Worm (Caenorhabditis elegans) whole organism, mixed stage, embryonic: ENCODE measurements around the gene nkcc-1.

ENCODE experiments used
- bed-3 ChIP-seq: fragments of 200-800 bp; sonication (Bioruptor generic); optimal IDR thresholded peaks from 3 replicates; lab custom pipeline; 2018; ENCODE audit warnings: mild to moderate bottlenecking, missing genetic modification characterization, moderate library complexity, missing compliant biosample characterization
- blmp-1 ChIP-seq: fragments of 150-350 bp; optimal IDR thresholded peaks from 2 replicates; lab custom pipeline; 2014; ENCODE audit warnings: missing biosample characterization, missing genetic modification characterization
- elt-3 ChIP-seq: fragments of 150-350 bp; optimal IDR thresholded peaks from 2 replicates; lab custom pipeline; 2014; ENCODE audit warnings: missing biosample characterization, missing genetic modification characterization
- hlh-1 ChIP-seq: fragments of 150-350 bp; optimal IDR thresholded peaks from 2 replicates; lab custom pipeline; 2014; ENCODE audit warnings: missing biosample characterization, missing genetic modification reagents, missing genetic modification characterization
- lin-13 ChIP-seq: fragments of 150-350 bp; optimal IDR thresholded peaks from 2 replicates; lab custom pipeline; 2014; ENCODE audit warnings: missing biosample characterization, missing genetic modification characterization
- mab-5 ChIP-seq: fragments of 150-350 bp; optimal IDR thresholded peaks from 2 replicates; lab custom pipeline; 2014; ENCODE audit warnings: missing biosample characterization, missing genetic modification characterization
- mep-1 ChIP-seq: fragments of 150-350 bp; optimal IDR thresholded peaks from 2 replicates; lab custom pipeline; 2017; ENCODE audit warnings: missing biosample characterization, missing genetic modification reagents, missing genetic modification characterization, inconsistent platforms
- nhr-28 ChIP-seq: fragments of 150-350 bp; optimal IDR thresholded peaks from 2 replicates; lab custom pipeline; 2014; ENCODE audit warnings: missing biosample characterization, missing genetic modification characterization
- nhr-76 ChIP-seq: sonication (generic microtip); optimal IDR thresholded peaks from 2 replicates; lab custom pipeline; 2017; ENCODE audit warnings: missing biosample characterization, missing genetic modification characterization
- snpc-4 ChIP-seq: fragments of 150-350 bp; optimal IDR thresholded peaks from 2 replicates; lab custom pipeline; 2014; ENCODE audit warnings: missing biosample characterization, missing genetic modification characterization
- sptf-1 ChIP-seq: sonication (generic microtip); optimal IDR thresholded peaks from 2 replicates; lab custom pipeline; 2017; ENCODE audit warnings: mild to moderate bottlenecking, missing genetic modification characterization, moderate library complexity, missing compliant biosample characterization
- unc-39 ChIP-seq: fragments of 150-350 bp; optimal IDR thresholded peaks from 2 replicates; lab custom pipeline; 2014; ENCODE audit warnings: missing biosample characterization, missing genetic modification characterization
- unc-62 ChIP-seq: fragments of 150-350 bp; optimal IDR thresholded peaks from 2 replicates; lab custom pipeline; 2014; ENCODE audit warnings: missing biosample characterization, missing genetic modification reagents, missing genetic modification characterization
- ztf-11 ChIP-seq: fragments of 150-350 bp; optimal IDR thresholded peaks from 2 replicates; lab custom pipeline; 2014; ENCODE audit warnings: missing biosample characterization, missing genetic modification characterization

DNA sequence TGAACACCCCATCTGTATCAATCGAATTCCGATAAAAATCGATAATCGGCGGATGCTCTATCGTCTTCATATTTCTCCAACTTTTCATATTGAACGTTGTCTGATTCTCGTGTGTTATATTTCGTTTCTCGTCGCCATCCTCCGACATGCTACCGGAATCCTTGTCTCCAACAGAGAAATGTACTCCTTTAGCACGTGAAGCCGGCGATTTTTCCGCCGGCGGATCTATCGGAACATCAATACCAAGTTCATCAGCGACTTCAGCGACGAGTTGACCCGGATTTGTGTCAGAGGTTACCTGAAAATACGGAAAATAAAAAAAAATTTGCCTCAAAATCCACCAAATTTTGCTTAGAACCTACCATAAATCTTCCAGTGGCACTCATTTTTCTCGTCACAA lies 8.8 kb downstream of the nkcc-1 start:
- TF ChIP-seq nhr-76 (tag; lab: Kevin White, UChicago) (no peak), blmp-1 (tag; lab: Kevin White, UChicago) (no peak), hlh-1 (tag; lab: Kevin White, UChicago) (no peak), mep-1 (tag; lab: Kevin White, UChicago) (no peak), snpc-4 (no peak), ztf-11 (no peak), mab-5 (no peak), unc-62 (GFP tag; lab: Kevin White, UChicago) (no peak), sptf-1 (tag; lab: Kevin White, UChicago) (no peak), lin-13 (tag; lab: Kevin White, UChicago) (no peak), bed-3 (GFP tag; lab: Kevin White, UChicago) (no peak), nhr-28 (tag; lab: Kevin White, UChicago) (no peak), elt-3 (tag; lab: Kevin White, UChicago) (no peak), unc-39 (tag; lab: Kevin White, UChicago) (no peak)
